Worm (Caenorhabditis elegans): ENCODE data around the gene oac-52.

DNA sequence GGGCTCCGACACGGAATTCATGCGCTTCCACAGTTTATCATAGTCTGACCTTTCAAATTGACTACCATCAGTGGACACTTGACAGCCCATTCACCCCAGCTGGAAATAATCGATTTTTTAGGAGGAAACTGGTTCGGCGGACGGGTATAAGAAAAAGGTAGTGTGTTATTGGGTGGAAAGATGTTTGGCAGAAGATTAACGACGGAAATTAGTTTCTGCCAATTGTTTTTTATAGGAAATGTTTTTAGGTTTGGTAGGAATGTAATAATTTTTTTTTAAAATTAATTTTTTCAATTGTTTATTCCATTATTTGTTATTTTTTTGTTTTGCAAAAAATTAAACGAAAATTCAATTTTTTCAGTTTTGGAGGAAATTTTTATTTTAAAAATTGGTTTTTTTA, 47.4 kb downstream of the oac-52 start, which contains the start of gene F15E6.9:
- TF ChIP-seq zag-1 (tag; optimal IDR thresholded peaks at IDR 0.05) (no peak), lsy-2 (tag; optimal IDR thresholded peaks at IDR 0.05) (no peak), lin-11 (tag; optimal IDR thresholded peaks at IDR 0.05) (no peak), aly-2 (tag; optimal IDR thresholded peaks at IDR 0.05) (no peak), unc-62 (GFP tag; optimal IDR thresholded peaks at IDR 0.05) (no peak), skn-1 (tag; optimal IDR thresholded peaks at IDR 0.05) (no peak), lin-39 (tag; optimal IDR thresholded peaks at IDR 0.05) (no peak)
